Fruit fly (Drosophila melanogaster): ENCODE data around the gene crb.

crb gene

DNA sequence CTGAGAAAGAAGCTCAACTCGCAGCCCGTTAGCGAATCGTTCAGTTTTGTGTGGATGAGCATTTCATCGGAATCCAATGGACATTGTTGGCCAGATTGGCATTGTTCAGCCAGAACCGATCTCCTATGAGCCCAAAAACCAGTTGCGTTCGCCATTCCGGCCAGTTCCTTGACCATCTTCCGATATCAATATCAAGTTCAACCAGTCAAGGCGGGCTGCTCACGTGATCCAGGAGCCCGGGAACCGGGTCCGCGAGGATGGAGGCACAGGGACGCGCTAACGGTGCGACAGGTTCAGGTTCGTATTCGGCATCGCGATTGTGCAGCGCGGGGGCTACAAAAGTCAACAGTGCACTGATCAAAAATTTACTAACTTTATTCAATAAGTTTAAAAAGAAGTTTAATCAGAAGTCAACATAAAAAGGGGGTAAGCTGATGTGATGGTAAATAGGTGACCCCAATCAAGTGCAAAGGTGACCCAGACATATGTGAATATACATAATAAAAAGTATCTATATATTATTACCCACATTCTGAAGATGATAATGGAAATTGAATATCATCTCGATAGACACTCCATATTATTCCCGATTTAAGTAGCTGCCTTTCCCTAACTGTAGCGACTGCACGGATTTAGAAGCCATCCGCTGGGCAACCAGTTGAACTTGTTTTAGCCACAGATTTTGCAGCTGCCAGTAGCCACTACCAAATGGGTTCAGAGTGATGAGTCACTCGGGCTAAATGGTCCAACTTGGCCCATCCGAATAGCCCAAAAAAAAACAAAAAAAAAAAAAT lies 27.9 kb upstream of the crb start:
- TF ChIP-seq Myc (optimal IDR thresholded peaks at IDR 0.05) (no peak), insv (optimal IDR thresholded peaks at IDR 0.05) (no peak), psq (optimal IDR thresholded peaks at IDR 0.05) (no peak), h (optimal IDR thresholded peaks at IDR 0.05) (no peak)

dm6 chr3R:24267580-24268202 lies 27.2 kb upstream of the crb start:
- TF ChIP-seq Myc (optimal IDR thresholded peaks at IDR 0.05): no peak
- no peak for TF ChIP-seq ttk (optimal IDR thresholded peaks at IDR 0.05)
- no peak for TF ChIP-seq Sin3A (optimal IDR thresholded peaks at IDR 0.05)
- no peak for TF ChIP-seq psq (optimal IDR thresholded peaks at IDR 0.05)
- TF ChIP-seq h (optimal IDR thresholded peaks at IDR 0.05): no peak
- no peak for TF ChIP-seq insv (optimal IDR thresholded peaks at IDR 0.05)

DNA sequence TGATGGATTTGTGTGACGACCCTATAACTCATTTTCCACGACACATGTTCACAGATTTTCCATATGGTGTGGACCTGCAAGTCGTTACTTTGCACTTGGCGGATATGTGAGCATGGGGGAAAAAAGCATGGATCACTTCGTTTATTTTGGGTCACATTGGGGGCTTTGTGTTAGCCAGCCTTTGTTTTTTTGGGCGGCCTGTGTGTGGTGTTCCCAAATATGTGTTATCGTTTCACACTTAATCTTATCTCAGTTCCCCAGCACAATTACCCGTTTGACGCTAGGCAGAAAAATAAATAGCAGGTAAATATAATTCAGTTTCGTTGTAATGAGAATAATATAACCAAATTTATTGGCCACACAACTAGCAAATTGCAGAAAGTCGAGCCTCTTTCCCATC lies 26.6 kb upstream of the crb start:
- TF ChIP-seq psq (optimal IDR thresholded peaks at IDR 0.05) (no peak), insv (optimal IDR thresholded peaks at IDR 0.05) (no peak), h (optimal IDR thresholded peaks at IDR 0.05) (no peak)

DNA sequence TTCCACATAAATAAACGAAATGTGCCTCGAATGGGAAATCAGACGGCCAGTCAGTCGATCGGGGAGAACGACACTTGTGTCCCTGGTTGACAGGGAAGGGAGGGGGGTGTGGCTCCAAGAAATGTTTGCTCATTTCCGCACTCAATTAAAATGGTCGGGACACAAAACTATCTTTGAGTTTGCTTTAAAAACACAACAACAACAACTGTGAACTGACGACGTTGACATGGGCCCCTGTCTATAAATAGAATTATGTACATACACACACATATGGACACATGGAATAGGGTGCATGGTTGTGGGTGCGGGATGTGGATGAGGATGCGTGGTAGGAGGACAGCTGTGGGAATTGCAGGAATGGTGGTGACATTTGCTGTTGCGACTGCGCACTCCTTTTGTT lies 24.8 kb upstream of the crb start:
- no peak for TF ChIP-seq h (optimal IDR thresholded peaks at IDR 0.05)
- TF ChIP-seq Myc (optimal IDR thresholded peaks at IDR 0.05): no peak
- TF ChIP-seq ttk (optimal IDR thresholded peaks at IDR 0.05): no peak
- no peak for TF ChIP-seq psq (optimal IDR thresholded peaks at IDR 0.05)
- TF ChIP-seq Sin3A (optimal IDR thresholded peaks at IDR 0.05): no peak
- no peak for TF ChIP-seq insv (optimal IDR thresholded peaks at IDR 0.05)

DNA sequence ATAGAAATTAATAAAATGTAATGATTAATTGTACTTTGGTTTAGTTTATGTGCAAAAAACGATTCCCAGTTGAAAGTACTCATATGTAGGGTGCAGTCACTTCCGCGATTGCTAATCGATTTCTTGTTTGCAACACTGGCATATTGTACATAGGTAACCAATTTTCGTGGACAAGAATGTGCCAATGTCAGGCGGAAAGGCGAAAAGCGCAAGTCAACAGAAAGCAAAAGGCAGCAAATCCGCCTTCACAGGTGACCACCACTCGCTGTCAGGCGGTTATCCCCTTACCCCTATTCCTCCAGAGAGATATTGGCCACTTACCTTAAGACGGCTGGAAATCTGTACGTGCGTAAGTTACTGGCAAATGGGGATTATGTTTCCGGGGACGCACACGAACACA lies 24.3 kb upstream of the crb start:
- TF ChIP-seq Sin3A (optimal IDR thresholded peaks at IDR 0.05): no peak
- no peak for TF ChIP-seq psq (optimal IDR thresholded peaks at IDR 0.05)
- no peak for TF ChIP-seq insv (optimal IDR thresholded peaks at IDR 0.05)
- no peak for TF ChIP-seq h (optimal IDR thresholded peaks at IDR 0.05)
- TF ChIP-seq ttk (optimal IDR thresholded peaks at IDR 0.05): no peak
- no peak for TF ChIP-seq Myc (optimal IDR thresholded peaks at IDR 0.05)

dm6 chr3R:24271071-24271470 lies 23.8 kb upstream of the crb start, which contains the start of gene jar:
Gene jar, minus strand, starts transcription at chr3R:24271233.
- TF ChIP-seq h (optimal IDR thresholded peaks at IDR 0.05): no peak
- TF ChIP-seq insv (optimal IDR thresholded peaks at IDR 0.05): no peak
- TF ChIP-seq Myc (optimal IDR thresholded peaks at IDR 0.05): no peak
- no peak for TF ChIP-seq psq (optimal IDR thresholded peaks at IDR 0.05)
- TF ChIP-seq ttk (optimal IDR thresholded peaks at IDR 0.05): no peak
- no peak for TF ChIP-seq Sin3A (optimal IDR thresholded peaks at IDR 0.05)

DNA sequence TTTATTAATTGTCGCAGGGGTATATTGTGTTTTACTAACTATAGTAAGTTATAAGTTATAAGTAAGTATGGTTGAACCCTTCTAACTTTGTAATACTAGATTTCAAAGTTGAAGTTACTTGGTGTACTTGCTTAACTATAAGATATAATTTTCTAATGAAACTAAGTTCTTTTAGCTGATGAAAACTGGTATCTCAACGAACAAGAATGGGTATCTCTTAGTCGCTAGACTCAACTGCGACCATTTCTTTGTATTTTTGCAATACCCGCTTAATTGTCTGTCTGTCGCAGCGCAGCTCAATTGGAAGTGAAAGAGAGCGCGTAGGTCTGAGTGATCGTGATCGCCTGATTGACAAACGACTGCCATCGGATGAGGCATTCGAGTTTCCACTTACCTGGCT lies 22.6 kb upstream of the crb start:
- no peak for TF ChIP-seq Sin3A (optimal IDR thresholded peaks at IDR 0.05)
- TF ChIP-seq h (optimal IDR thresholded peaks at IDR 0.05): no peak
- no peak for TF ChIP-seq psq (optimal IDR thresholded peaks at IDR 0.05)
- no peak for TF ChIP-seq ttk (optimal IDR thresholded peaks at IDR 0.05)
- TF ChIP-seq insv (optimal IDR thresholded peaks at IDR 0.05): no peak
- no peak for TF ChIP-seq Myc (optimal IDR thresholded peaks at IDR 0.05)

dm6 chr3R:24272775-24273290 lies 22.0 kb upstream of the crb start, which contains the start of gene Orct2:
Gene Orct2, plus strand, starts transcription at chr3R:24273029.
- TF ChIP-seq ttk (optimal IDR thresholded peaks at IDR 0.05) (no peak), Myc (optimal IDR thresholded peaks at IDR 0.05) (no peak), insv (optimal IDR thresholded peaks at IDR 0.05) (no peak), h (optimal IDR thresholded peaks at IDR 0.05) (no peak), psq (optimal IDR thresholded peaks at IDR 0.05) (no peak), Sin3A (optimal IDR thresholded peaks at IDR 0.05) (no peak)

- TF ChIP-seq h (optimal IDR thresholded peaks at IDR 0.05) (no peak), Myc (optimal IDR thresholded peaks at IDR 0.05) (no peak), psq (optimal IDR thresholded peaks at IDR 0.05) (no peak), ttk (optimal IDR thresholded peaks at IDR 0.05) (peak; percentile 99), insv (optimal IDR thresholded peaks at IDR 0.05) (no peak), Sin3A (optimal IDR thresholded peaks at IDR 0.05) (no peak)
These were observed 20.7 kb upstream of the crb start for dm6 chr3R:24274212-24274611.

DNA sequence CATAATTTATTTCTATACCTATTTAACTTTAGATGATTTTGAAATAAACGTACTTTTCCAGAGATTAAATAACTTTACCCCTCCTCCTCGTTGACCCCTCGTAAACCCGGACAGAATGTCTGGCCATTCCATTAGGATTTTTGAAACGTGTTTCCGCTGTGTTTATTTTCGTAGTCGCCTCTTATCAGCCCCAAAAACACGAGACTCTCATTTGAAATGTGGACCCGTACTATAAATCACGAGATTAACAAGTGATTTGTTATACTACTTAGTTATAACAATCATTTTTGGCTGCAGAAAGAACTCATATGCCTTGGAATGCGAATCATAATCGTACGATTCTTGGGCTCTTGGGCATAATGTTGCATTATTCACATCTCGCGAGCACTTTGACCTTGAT lies 19.4 kb upstream of the crb start:
- TF ChIP-seq Myc (optimal IDR thresholded peaks at IDR 0.05) (no peak), Sin3A (optimal IDR thresholded peaks at IDR 0.05) (no peak), insv (optimal IDR thresholded peaks at IDR 0.05) (no peak)

DNA sequence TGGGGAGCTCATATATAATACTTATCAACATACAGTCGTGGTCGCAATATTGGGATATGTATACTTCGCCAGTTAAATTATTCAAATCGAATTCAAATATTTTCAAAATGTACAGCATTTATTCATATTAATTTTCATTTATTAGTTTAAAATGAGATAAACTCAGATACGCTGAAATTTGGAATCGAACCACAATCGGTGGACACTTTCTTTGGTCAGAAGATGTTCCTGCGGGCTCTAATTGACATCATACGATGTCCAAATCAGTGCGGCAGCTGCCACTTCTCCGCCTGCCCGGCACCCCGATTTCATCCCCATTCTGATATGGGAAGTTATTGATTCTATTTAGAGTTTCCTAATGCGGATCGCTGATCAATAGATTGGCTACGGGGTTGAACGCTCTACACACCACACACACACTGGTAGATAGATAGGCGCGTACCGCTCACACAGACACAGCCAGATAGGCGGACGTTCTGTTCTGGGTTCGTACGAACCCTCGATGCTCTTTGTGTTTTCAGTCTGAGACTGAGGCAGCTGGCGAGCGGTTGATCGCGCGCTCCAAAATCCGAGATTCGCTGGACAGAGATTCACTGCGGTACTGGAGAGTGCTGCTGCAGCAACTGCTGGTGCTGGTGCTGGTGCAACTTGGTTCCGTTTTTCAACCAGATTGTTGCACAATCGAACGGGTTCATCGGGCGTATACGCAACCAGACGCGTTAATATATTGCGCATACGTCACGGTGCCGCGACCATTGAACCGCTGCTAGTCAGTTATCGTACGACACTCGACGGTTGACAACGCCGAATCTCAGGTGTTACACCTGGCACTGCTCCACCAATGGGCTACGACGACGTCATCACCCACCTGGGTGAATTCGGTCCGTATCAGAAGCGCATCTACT lies 18.5 kb upstream of the crb start, which contains the start of gene Orct:
TSS of gene Orct (plus strand) at position 157 of the 905 bp plus-strand sequence.
- TF ChIP-seq Myc (optimal IDR thresholded peaks at IDR 0.05) (no peak), ttk (optimal IDR thresholded peaks at IDR 0.05) (no peak), h (optimal IDR thresholded peaks at IDR 0.05) (no peak), insv (optimal IDR thresholded peaks at IDR 0.05) (no peak), psq (optimal IDR thresholded peaks at IDR 0.05) (no peak), Sin3A (optimal IDR thresholded peaks at IDR 0.05) (no peak)

DNA sequence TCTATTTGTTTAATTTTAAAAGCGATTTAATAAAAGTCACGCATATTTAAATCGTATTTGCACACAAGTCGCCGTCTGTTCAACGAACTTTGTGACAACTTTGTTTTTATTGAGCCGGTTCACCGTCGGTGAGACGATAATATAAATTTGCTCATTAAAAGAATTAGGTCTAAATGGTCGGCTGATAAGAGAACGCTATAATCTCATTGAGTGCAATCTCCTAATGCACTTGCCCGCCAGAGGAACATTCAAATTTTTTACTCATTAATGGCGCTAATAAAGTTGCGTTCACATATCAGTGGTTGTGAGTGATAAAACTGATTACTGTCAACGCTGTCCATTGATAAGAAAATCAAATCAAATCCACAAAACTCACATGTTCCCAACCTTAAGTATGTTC lies 16.1 kb upstream of the crb start:
- TF ChIP-seq ttk (optimal IDR thresholded peaks at IDR 0.05) (no peak), Sin3A (optimal IDR thresholded peaks at IDR 0.05) (no peak), insv (optimal IDR thresholded peaks at IDR 0.05) (no peak), h (optimal IDR thresholded peaks at IDR 0.05) (no peak), Myc (optimal IDR thresholded peaks at IDR 0.05) (no peak), psq (optimal IDR thresholded peaks at IDR 0.05) (no peak)

All from Kc167 (cell line).